Worm (Caenorhabditis elegans) whole organism, L4/young adult: ENCODE data around the gene fbxa-213.

Source experiments
- W03F9.2 ChIP-seq: fragments of 150-350 bp; optimal IDR thresholded peaks from 2 replicates; lab custom pipeline; 2014; ENCODE audit warnings: missing biosample characterization, missing genetic modification characterization
- dao-5 ChIP-seq: sonication (generic microtip); optimal IDR thresholded peaks from 2 replicates; lab custom pipeline; 2016; ENCODE audit warnings: missing genotype, missing genetic modification characterization, moderate library complexity, missing compliant biosample characterization

- no peak for TF ChIP-seq W03F9.2
- no peak for TF ChIP-seq dao-5 (tag; lab: Kevin White, UChicago)
Observed at ce11 chrV:18224353-18224752, 44.3 kb downstream of the fbxa-213 start, which contains the start of gene F16H6.10.
